Worm (Caenorhabditis elegans): Measurements from ENCODE around the gene rsu-1.

- TF ChIP-seq skn-1 (tag; optimal IDR thresholded peaks at IDR 0.05) (no peak), hmg-11 (tag; optimal IDR thresholded peaks at IDR 0.05) (no peak), mdl-1 (tag; optimal IDR thresholded peaks at IDR 0.05) (no peak), sea-2 (GFP tag; optimal IDR thresholded peaks at IDR 0.05) (no peak), ceh-82 (tag; optimal IDR thresholded peaks at IDR 0.05) (no peak)
These were observed 30.5 kb downstream of the rsu-1 start, which contains the start of gene M01F1.8 for ce11 chrIII:3502215-3502838.
